Worm (Caenorhabditis elegans) whole organism, young adult: ENCODE measurements around the gene acy-4.

Experiments used
- aptf-3 ChIP-seq: fragments of 200-800 bp; sonication (Bioruptor generic); IDR thresholded peaks from 2 replicates; pipeline ENCODE4 v1.3.6; 2022; ENCODE audit warnings: missing genetic modification characterization, missing compliant biosample characterization
- let-526 ChIP-seq: fragments of 200-800 bp; sonication (Bioruptor generic); IDR thresholded peaks from 2 replicates; pipeline ENCODE4 v1.3.6; 2022; ENCODE audit warnings: missing genetic modification reagents, missing genetic modification characterization, missing compliant biosample characterization
- mcd-1 ChIP-seq: fragments of 200-800 bp; sonication (Bioruptor generic); IDR thresholded peaks from 2 replicates; pipeline ENCODE4 v1.3.6; 2022; ENCODE audit warnings: missing genetic modification reagents, missing genetic modification characterization, missing compliant biosample characterization
- nhr-90 ChIP-seq: sonication (generic microtip); optimal IDR thresholded peaks from 2 replicates; lab custom pipeline; 2016; ENCODE audit warnings: missing genotype, mild to moderate bottlenecking, missing genetic modification characterization, missing compliant biosample characterization
- ztf-18 ChIP-seq: sonication (generic microtip); optimal IDR thresholded peaks from 2 replicates; lab custom pipeline; 2016; ENCODE audit warnings: missing genotype, mild to moderate bottlenecking, missing genetic modification characterization, missing compliant biosample characterization

DNA sequence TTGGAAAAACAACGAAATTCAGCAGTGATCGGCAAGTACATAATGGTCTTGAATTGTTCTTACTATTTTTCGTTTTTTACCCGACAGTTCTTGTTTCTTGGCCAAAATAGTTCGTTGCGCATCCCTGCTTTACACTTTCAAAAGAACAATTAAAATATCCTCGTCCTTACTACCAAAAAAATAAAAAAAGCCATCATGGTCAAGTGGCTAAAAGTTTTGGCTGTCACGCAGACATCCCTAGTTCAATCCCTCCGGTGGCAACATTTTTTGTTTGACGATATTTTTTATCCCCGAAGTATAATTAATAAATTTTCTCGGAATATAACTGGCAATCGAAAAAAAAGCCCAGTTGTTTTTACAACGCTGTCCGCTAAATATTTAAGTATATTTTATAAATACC, 38.8 kb downstream of the acy-4 start:
- TF ChIP-seq nhr-90 (tag; lab: Kevin White, UChicago): peak; percentile 60
- TF ChIP-seq aptf-3 (GFP tag; lab: Robert Waterston, UW): no peak
- peak; percentile 59 for TF ChIP-seq ztf-18 (tag; lab: Kevin White, UChicago)
- no peak for TF ChIP-seq let-526
- no peak for TF ChIP-seq mcd-1 (GFP tag; lab: Robert Waterston, UW)
